Worm (Caenorhabditis elegans) whole organism, L1 larva: Measurements from ENCODE around the gene dct-15.

ENCODE experiments used
- ama-1 ChIP-seq: fragments of 150-350 bp; optimal IDR thresholded peaks from 2 replicates; lab custom pipeline; 2014
- isw-1 ChIP-seq: fragments of 200-800 bp; sonication (Bioruptor generic); IDR thresholded peaks from 2 replicates; pipeline ENCODE4 v1.3.6; 2022; ENCODE audit warnings: missing genetic modification characterization, missing compliant biosample characterization
- lin-39 ChIP-seq: fragments of 150-350 bp; optimal IDR thresholded peaks from 2 replicates; lab custom pipeline; 2014; ENCODE audit warnings: missing biosample characterization, missing genetic modification reagents, missing genetic modification characterization
- lsy-2 ChIP-seq, 2 experiments: fragments of 150-350 bp; optimal IDR thresholded peaks; 2 replicates each; lab custom pipeline; 2014; ENCODE audit warnings: missing biosample characterization in 2 of 2, missing genetic modification characterization in 2 of 2
- nhr-11 ChIP-seq: fragments of 150-350 bp; optimal IDR thresholded peaks from 2 replicates; lab custom pipeline; 2014; ENCODE audit warnings: missing biosample characterization, missing genetic modification characterization
- nhr-28 ChIP-seq: fragments of 150-350 bp; optimal IDR thresholded peaks from 2 replicates; lab custom pipeline; 2014; ENCODE audit warnings: missing biosample characterization, missing genetic modification characterization
- pqm-1 ChIP-seq: sonication (generic microtip); optimal IDR thresholded peaks from 3 replicates; lab custom pipeline; 2017; ENCODE audit warnings: missing biosample characterization, missing genetic modification characterization
- skn-1 ChIP-seq: fragments of 150-350 bp; optimal IDR thresholded peaks from 2 replicates; lab custom pipeline; 2014; ENCODE audit warnings: missing biosample characterization, missing genetic modification characterization
- unc-86 ChIP-seq: sonication (generic microtip); optimal IDR thresholded peaks from 2 replicates; lab custom pipeline; 2016; ENCODE audit warnings: missing genetic modification characterization, missing compliant biosample characterization
- vab-15 ChIP-seq: sonication (generic microtip); optimal IDR thresholded peaks from 2 replicates; lab custom pipeline; 2017; ENCODE audit warnings: missing genotype, mild to moderate bottlenecking, missing genetic modification characterization, missing compliant biosample characterization

DNA sequence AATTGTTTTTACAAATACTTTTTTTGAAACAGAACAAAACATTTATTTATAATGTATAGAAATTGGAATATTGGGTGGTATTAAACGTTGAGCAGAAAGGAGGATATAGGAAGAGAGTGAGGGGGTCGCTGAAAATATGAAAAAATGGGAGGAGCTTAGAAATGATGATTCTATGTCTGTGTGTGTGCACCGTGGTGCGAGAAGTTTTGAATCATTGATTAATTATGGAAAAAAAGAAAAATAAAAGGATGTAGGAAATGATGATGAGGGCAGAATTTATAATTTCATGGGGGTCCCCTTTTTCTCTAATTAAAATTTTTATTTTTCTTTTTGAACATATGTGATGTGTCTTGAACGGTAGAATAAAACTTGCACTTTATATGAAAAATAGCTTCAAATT, 25.8 kb downstream of the dct-15 start, which contains the start of gene sre-4:
- TF ChIP-seq nhr-28 (tag; lab: Kevin White, UChicago): no peak
- no peak for TF ChIP-seq pqm-1
- no peak for TF ChIP-seq unc-86 (tag; lab: Kevin White, UChicago)
- TF ChIP-seq lin-39 (tag; lab: Kevin White, UChicago): no peak
- no peak for TF ChIP-seq vab-15 (tag; lab: Kevin White, UChicago)
- TF ChIP-seq skn-1: no peak
- TF ChIP-seq nhr-11: no peak
- TF ChIP-seq ama-1: no peak
- no peak for TF ChIP-seq isw-1 (GFP tag; lab: Robert Waterston, UW)
- TF ChIP-seq lsy-2 (tag; optimal IDR thresholded peaks at IDR 0.05; lab: Kevin White, UChicago): no peak
